Worm (Caenorhabditis elegans) whole organism, L1 larva: ENCODE data around the gene R03A10.5.

Experiments used
- C04F5.9 ChIP-seq: sonication (generic microtip); optimal IDR thresholded peaks from 2 replicates; lab custom pipeline; 2016; ENCODE audit warnings: missing genetic modification characterization, missing compliant biosample characterization
- aha-1 ChIP-seq: fragments of 150-350 bp; optimal IDR thresholded peaks from 2 replicates; lab custom pipeline; 2014; ENCODE audit warnings: missing biosample characterization, missing genetic modification characterization
- aly-2 ChIP-seq: fragments of 150-350 bp; optimal IDR thresholded peaks from 2 replicates; lab custom pipeline; 2014; ENCODE audit warnings: missing biosample characterization, missing genetic modification characterization
- ama-1 ChIP-seq: fragments of 150-350 bp; optimal IDR thresholded peaks from 2 replicates; lab custom pipeline; 2014
- ceh-8 ChIP-seq: fragments of 200-800 bp; sonication (Bioruptor generic); optimal IDR thresholded peaks from 2 replicates; lab custom pipeline; 2018; ENCODE audit warnings: mild to moderate bottlenecking, missing genetic modification characterization, moderate library complexity, missing compliant biosample characterization
- ceh-90 ChIP-seq: sonication (generic microtip); optimal IDR thresholded peaks from 2 replicates; lab custom pipeline; 2016; ENCODE audit warnings: missing genetic modification characterization, missing compliant biosample characterization
- dpl-1 ChIP-seq, 3 experiments: fragments of 150-350 bp in 2 of 3; sonication (generic microtip) in 1 of 3; optimal IDR thresholded peaks; 2 replicates each; lab custom pipeline; 2014 to 2017; ENCODE audit warnings: missing biosample characterization in 3 of 3, missing genetic modification characterization in 3 of 3, missing genetic modification reagents in 3 of 3
- dsc-1 ChIP-seq: sonication (generic microtip); optimal IDR thresholded peaks from 2 replicates; lab custom pipeline; 2016; ENCODE audit warnings: mild to moderate bottlenecking, missing genetic modification characterization, missing compliant biosample characterization
- efl-1 ChIP-seq, 4 experiments: fragments of 150-350 bp; optimal IDR thresholded peaks in 3 of 4; peaks in 1 of 4; 1 replicate in 1 of 4; 2 replicates in 3 of 4; lab custom pipeline; 2014; ENCODE audit warnings: missing biosample characterization in 2 of 4, missing genetic modification characterization in 2 of 4, missing genetic modification reagents in 2 of 4
- egl-13 ChIP-seq: sonication (generic microtip); optimal IDR thresholded peaks from 2 replicates; lab custom pipeline; 2016; ENCODE audit warnings: missing genotype, missing genetic modification reagents, missing genetic modification characterization, missing compliant biosample characterization
- egl-27 ChIP-seq, 2 experiments: fragments of 150-350 bp in 1 of 2; sonication (generic microtip); optimal IDR thresholded peaks; 3 replicates each; lab custom pipeline; 2017 to 2018; ENCODE audit warnings: missing biosample characterization in 2 of 2, missing genetic modification characterization in 2 of 2, missing genetic modification reagents in 2 of 2
- fkh-10 ChIP-seq: sonication (generic microtip); optimal IDR thresholded peaks from 2 replicates; lab custom pipeline; 2017; ENCODE audit warnings: missing biosample characterization, missing genetic modification reagents, missing genetic modification characterization
- fos-1 ChIP-seq: fragments of 150-350 bp; optimal IDR thresholded peaks from 2 replicates; lab custom pipeline; 2014; ENCODE audit warnings: missing biosample characterization, missing genetic modification characterization
- hlh-4 ChIP-seq: sonication (generic microtip); optimal IDR thresholded peaks from 2 replicates; lab custom pipeline; 2016; ENCODE audit warnings: mild to moderate bottlenecking, missing genetic modification characterization, missing compliant biosample characterization
- irx-1 ChIP-seq: sonication (generic microtip); optimal IDR thresholded peaks from 2 replicates; lab custom pipeline; 2016; ENCODE audit warnings: missing genetic modification characterization, missing compliant biosample characterization
- lin-13 ChIP-seq: fragments of 150-350 bp; optimal IDR thresholded peaks from 2 replicates; lab custom pipeline; 2014; ENCODE audit warnings: missing biosample characterization, missing genetic modification reagents, missing genetic modification characterization
- lin-14 ChIP-seq: fragments of 200-800 bp; sonication (Bioruptor generic); optimal IDR thresholded peaks from 2 replicates; lab custom pipeline; 2018; ENCODE audit warnings: mild to moderate bottlenecking, missing genetic modification characterization, moderate library complexity, missing compliant biosample characterization
- lir-3 ChIP-seq: sonication (generic microtip); optimal IDR thresholded peaks from 2 replicates; lab custom pipeline; 2016; ENCODE audit warnings: mild to moderate bottlenecking, missing genetic modification characterization, moderate library complexity, missing compliant biosample characterization; ENCODE audit not compliant: poor library complexity
- lsy-2 ChIP-seq, 2 experiments: fragments of 150-350 bp; optimal IDR thresholded peaks; 2 replicates each; lab custom pipeline; 2014; ENCODE audit warnings: missing biosample characterization in 2 of 2, missing genetic modification characterization in 2 of 2
- mab-9 ChIP-seq: fragments of 200-800 bp; sonication (Bioruptor generic); IDR thresholded peaks from 2 replicates; pipeline ENCODE4 v1.3.6; 2022; ENCODE audit warnings: missing genetic modification reagents, missing genetic modification characterization, missing compliant biosample characterization
- nhr-12 ChIP-seq: sonication (generic microtip); optimal IDR thresholded peaks from 2 replicates; lab custom pipeline; 2017; ENCODE audit warnings: missing biosample characterization, missing genetic modification characterization
- nhr-19 ChIP-seq: fragments of 200-800 bp; sonication (Bioruptor generic); conservative IDR thresholded peaks from 2 replicates; pipeline ENCODE4 v1.3.6; 2022; ENCODE audit warnings: missing genetic modification characterization, missing compliant biosample characterization
- nhr-237 ChIP-seq: fragments of 150-350 bp; optimal IDR thresholded peaks from 2 replicates; lab custom pipeline; 2014; ENCODE audit warnings: missing biosample characterization, missing genetic modification characterization
- nhr-71 ChIP-seq: sonication (generic microtip); optimal IDR thresholded peaks from 2 replicates; lab custom pipeline; 2016; ENCODE audit warnings: mild to moderate bottlenecking, missing genetic modification characterization, moderate library complexity, missing compliant biosample characterization
- nhr-76 ChIP-seq: sonication (generic microtip); optimal IDR thresholded peaks from 2 replicates; lab custom pipeline; 2017; ENCODE audit warnings: missing biosample characterization, missing genetic modification characterization
- nhr-77 ChIP-seq: fragments of 150-350 bp; optimal IDR thresholded peaks from 2 replicates; lab custom pipeline; 2014; ENCODE audit warnings: missing biosample characterization, missing genetic modification characterization
- nhr-85 ChIP-seq: sonication (generic microtip); peaks from one replicate; lab custom pipeline; 2016; ENCODE audit warnings: missing genetic modification characterization, inconsistent platforms, missing compliant biosample characterization
- pag-3 ChIP-seq: sonication (generic microtip); optimal IDR thresholded peaks from 2 replicates; lab custom pipeline; 2017; ENCODE audit warnings: missing genetic modification characterization, mild to moderate bottlenecking, missing compliant biosample characterization, antibody characterized with exemption, borderline replicate concordance; ENCODE audit not compliant: insufficient read depth
- pqm-1 ChIP-seq: sonication (generic microtip); optimal IDR thresholded peaks from 3 replicates; lab custom pipeline; 2017; ENCODE audit warnings: missing biosample characterization, missing genetic modification characterization
- rnt-1 ChIP-seq: sonication (generic microtip); optimal IDR thresholded peaks from 2 replicates; lab custom pipeline; 2016; ENCODE audit warnings: mild to moderate bottlenecking, missing genetic modification characterization, moderate library complexity, missing compliant biosample characterization
- skn-1 ChIP-seq: fragments of 150-350 bp; optimal IDR thresholded peaks from 2 replicates; lab custom pipeline; 2014; ENCODE audit warnings: missing biosample characterization, missing genetic modification characterization
- snpc-4 ChIP-seq: fragments of 150-350 bp; optimal IDR thresholded peaks from 2 replicates; lab custom pipeline; 2014; ENCODE audit warnings: missing biosample characterization, missing genetic modification characterization
- snu-23 ChIP-seq: sonication (generic microtip); optimal IDR thresholded peaks from 2 replicates; lab custom pipeline; 2016; ENCODE audit warnings: missing genetic modification characterization, missing compliant biosample characterization
- sptf-1 ChIP-seq: fragments of 150-350 bp; optimal IDR thresholded peaks from 2 replicates; lab custom pipeline; 2014; ENCODE audit warnings: missing biosample characterization, missing genetic modification characterization
- sup-37 ChIP-seq: fragments of 200-800 bp; sonication (Bioruptor generic); optimal IDR thresholded peaks from 2 replicates; lab custom pipeline; 2018; ENCODE audit warnings: mild to moderate bottlenecking, missing genetic modification characterization, missing compliant biosample characterization
- swsn-7 ChIP-seq: sonication (generic microtip); optimal IDR thresholded peaks from 2 replicates; lab custom pipeline; 2016; ENCODE audit warnings: missing genetic modification characterization, missing compliant biosample characterization
- tlp-1 ChIP-seq: fragments of 150-350 bp; optimal IDR thresholded peaks from 2 replicates; lab custom pipeline; 2014; ENCODE audit warnings: missing biosample characterization, missing genetic modification characterization
- unc-86 ChIP-seq: sonication (generic microtip); optimal IDR thresholded peaks from 2 replicates; lab custom pipeline; 2016; ENCODE audit warnings: missing genetic modification characterization, missing compliant biosample characterization
- vab-15 ChIP-seq: sonication (generic microtip); optimal IDR thresholded peaks from 2 replicates; lab custom pipeline; 2017; ENCODE audit warnings: missing genotype, mild to moderate bottlenecking, missing genetic modification characterization, missing compliant biosample characterization
- zip-4 ChIP-seq: fragments of 200-800 bp; sonication (Bioruptor generic); optimal IDR thresholded peaks from 2 replicates; lab custom pipeline; 2018; ENCODE audit warnings: mild to moderate bottlenecking, missing genetic modification characterization, moderate library complexity, missing compliant biosample characterization
- ztf-4 ChIP-seq: fragments of 150-350 bp; optimal IDR thresholded peaks from 2 replicates; lab custom pipeline; 2014; ENCODE audit warnings: missing biosample characterization, missing genetic modification characterization

R03A10.5 gene

ce11 chrX:15485262-15485661, 38.7 kb downstream of the R03A10.5 start:
- TF ChIP-seq tlp-1 (tag; lab: Kevin White, UChicago) (no peak), mab-9 (GFP tag; lab: Robert Waterston, UW) (no peak), sptf-1 (no peak), ceh-8 (GFP tag; lab: Kevin White, UChicago) (no peak), ceh-90 (no peak), fos-1 (tag; lab: Kevin White, UChicago) (no peak), egl-13 (no peak), hlh-4 (tag; lab: Kevin White, UChicago) (no peak), nhr-76 (tag; lab: Kevin White, UChicago) (no peak), irx-1 (tag; lab: Kevin White, UChicago) (no peak), lin-14 (peak; percentile 37), nhr-19 (GFP tag; lab: Robert Waterston, UW) (no peak), snpc-4 (tag; lab: Kevin White, UChicago) (no peak), snu-23 (peak; percentile 11), nhr-85 (peak; percentile 62), lin-13 (no peak), rnt-1 (tag; lab: Kevin White, UChicago) (peak; percentile 17)

- TF ChIP-seq rnt-1 (tag; lab: Kevin White, UChicago) (no peak), nhr-85 (peak; percentile 3), tlp-1 (tag; lab: Kevin White, UChicago) (no peak), lin-13 (no peak), ztf-4 (tag; lab: Kevin White, UChicago) (no peak), aha-1 (no peak), hlh-4 (tag; lab: Kevin White, UChicago) (no peak), lin-14 (peak; percentile 25), nhr-19 (GFP tag; lab: Robert Waterston, UW) (no peak), dsc-1 (tag; lab: Kevin White, UChicago) (no peak), lsy-2 (tag; optimal IDR thresholded peaks at IDR 0.05; lab: Kevin White, UChicago) (no peak), vab-15 (no peak), efl-1 (optimal IDR thresholded peaks at IDR 0.05; lab: Kevin White, UChicago) (no peak), efl-1 (GFP tag; optimal IDR thresholded peaks at IDR 0.05 in 1 of 2; lab: Kevin White, UChicago) (peak in 1 of 2 experiments; percentile 27), nhr-71 (no peak)
Measured at ce11 chrX:15487162-15487561, 40.6 kb downstream of the R03A10.5 start.

- no peak for TF ChIP-seq rnt-1 (tag; lab: Kevin White, UChicago)
- no peak for TF ChIP-seq ama-1 (lab: Kevin White, UChicago)
- no peak for TF ChIP-seq C04F5.9 (tag; lab: Kevin White, UChicago)
- no peak for TF ChIP-seq sup-37 (GFP tag; lab: Kevin White, UChicago)
- no peak for TF ChIP-seq irx-1 (tag; lab: Kevin White, UChicago)
- TF ChIP-seq fos-1 (tag; lab: Kevin White, UChicago) = no peak
- TF ChIP-seq hlh-4 (tag; lab: Kevin White, UChicago) = no peak
- TF ChIP-seq fkh-10 (GFP tag; lab: Kevin White, UChicago) = no peak
- no peak for TF ChIP-seq efl-1 (optimal IDR thresholded peaks at IDR 0.05; lab: Kevin White, UChicago)
- TF ChIP-seq efl-1 (GFP tag; optimal IDR thresholded peaks at IDR 0.05 in 1 of 2; lab: Kevin White, UChicago) = no peak
- no peak for TF ChIP-seq skn-1 (tag; lab: Kevin White, UChicago)
- TF ChIP-seq dpl-1 (GFP tag; optimal IDR thresholded peaks at IDR 0.05; lab: Kevin White, UChicago) = no peak
- TF ChIP-seq sptf-1 = no peak
- no peak for TF ChIP-seq aly-2 (tag; lab: Kevin White, UChicago)
- TF ChIP-seq unc-86 (tag; lab: Kevin White, UChicago) = no peak
- TF ChIP-seq nhr-12 (tag; lab: Kevin White, UChicago) = no peak
- no peak for TF ChIP-seq swsn-7 (tag; lab: Kevin White, UChicago)
- TF ChIP-seq zip-4 (GFP tag; lab: Kevin White, UChicago) = no peak
- TF ChIP-seq, all 84 proteins: peak for 0
Measured at ce11 chrX:15487806-15488205, 41.3 kb downstream of the R03A10.5 start, which contains the start of gene H13N06.2. TSS of gene H13N06.2 (plus strand) at chrX:15488106.

- TF ChIP-seq ztf-4 (tag; lab: Kevin White, UChicago) (no peak), pag-3 (no peak), nhr-237 (tag; lab: Kevin White, UChicago) (no peak), nhr-77 (tag; lab: Kevin White, UChicago) (no peak), egl-27 (tag; optimal IDR thresholded peaks at IDR 0.05; lab: Kevin White, UChicago) (no peak), lir-3 (tag; lab: Kevin White, UChicago) (no peak), pqm-1 (no peak)
Measured at ce11 chrX:15491110-15491509, 44.6 kb downstream of the R03A10.5 start.
